Worm (Caenorhabditis elegans): ENCODE results near the gene M117.1.

M117.1 gene

ce11 chrIV:11773692-11774225, 40.3 kb upstream of the M117.1 start, which contains the start of gene lips-5:
lips-5 (minus strand) TSS chrIV:11773742.
- TF ChIP-seq pax-3 (tag; optimal IDR thresholded peaks at IDR 0.05) (no peak), elt-2 (tag; optimal IDR thresholded peaks at IDR 0.05) (peak; percentile 30), tlp-1 (tag; optimal IDR thresholded peaks at IDR 0.05) (no peak)

ce11 chrIV:11776968-11777467, 37.0 kb upstream of the M117.1 start:
- TF ChIP-seq egl-13 (tag; optimal IDR thresholded peaks at IDR 0.05) (peak; percentile 62), nhr-47 (tag; optimal IDR thresholded peaks at IDR 0.05) (peak; percentile 16), ceh-90 (tag; optimal IDR thresholded peaks at IDR 0.05) (no peak), nhr-71 (tag; optimal IDR thresholded peaks at IDR 0.05) (peak; percentile 75), ces-1 (GFP tag; optimal IDR thresholded peaks at IDR 0.05) (no peak), unc-86 (tag; optimal IDR thresholded peaks at IDR 0.05) (peak; percentile 21), lin-14 (GFP tag; optimal IDR thresholded peaks at IDR 0.05) (peak; percentile 13), snu-23 (GFP tag; optimal IDR thresholded peaks at IDR 0.05) (no peak)

ce11 chrIV:11779028-11779427, 35.0 kb upstream of the M117.1 start, which contains the start of gene lpr-2:
lpr-2 (plus strand) TSS chrIV:11779216.
- TF ChIP-seq rnt-1 (tag; optimal IDR thresholded peaks at IDR 0.05), result peak; percentile 47
- no peak for TF ChIP-seq fkh-10 (GFP tag; optimal IDR thresholded peaks at IDR 0.05)
- peak in 1 of 2 experiments; percentile 3 for TF ChIP-seq lsy-2 (tag; optimal IDR thresholded peaks at IDR 0.05)
- no peak for TF ChIP-seq vab-15 (tag; optimal IDR thresholded peaks at IDR 0.05)
- no peak for TF ChIP-seq alr-1 (tag; optimal IDR thresholded peaks at IDR 0.05; ENCODE audit: borderline replicate concordance)
- no peak for TF ChIP-seq blmp-1 (tag; optimal IDR thresholded peaks at IDR 0.05)
- TF ChIP-seq nhr-77 (tag; optimal IDR thresholded peaks at IDR 0.05), result no peak
- TF ChIP-seq nhr-71 (tag; optimal IDR thresholded peaks at IDR 0.05), result peak; percentile 26
- TF ChIP-seq egl-13 (tag; optimal IDR thresholded peaks at IDR 0.05), result no peak
- no peak for TF ChIP-seq egl-27 (tag; optimal IDR thresholded peaks at IDR 0.05)
- peak; percentile 45 for TF ChIP-seq lin-39 (tag; optimal IDR thresholded peaks at IDR 0.05)
- no peak for TF ChIP-seq lin-13 (GFP tag; optimal IDR thresholded peaks at IDR 0.05)
- 0 out of 2 replicates have a peak, but pooled peaks have one; percentile 3 for TF ChIP-seq nhr-19 (GFP tag; conservative IDR thresholded peaks at IDR 0.05)
- no peak for TF ChIP-seq mab-9 (GFP tag; IDR thresholded peaks at IDR 0.05)

ce11 chrIV:11782846-11783245, 31.2 kb upstream of the M117.1 start:
- TF ChIP-seq lin-14 (GFP tag; optimal IDR thresholded peaks at IDR 0.05), result peak; percentile 31
- no peak for TF ChIP-seq efl-1 (optimal IDR thresholded peaks at IDR 0.05)
- TF ChIP-seq efl-1 (GFP tag; optimal IDR thresholded peaks at IDR 0.05 in 1 of 2), result no peak
- no peak for TF ChIP-seq skn-1 (tag; optimal IDR thresholded peaks at IDR 0.05)
- peak; percentile 82 for TF ChIP-seq dsc-1 (tag; optimal IDR thresholded peaks at IDR 0.05)
- no peak for TF ChIP-seq unc-30 (tag; optimal IDR thresholded peaks at IDR 0.05)
- no peak for TF ChIP-seq pqm-1 (tag; optimal IDR thresholded peaks at IDR 0.05)
- no peak for TF ChIP-seq lin-15B (tag; optimal IDR thresholded peaks at IDR 0.05)
- TF ChIP-seq ceh-8 (GFP tag; optimal IDR thresholded peaks at IDR 0.05), result peak; percentile 26
- no peak for TF ChIP-seq aha-1 (tag; optimal IDR thresholded peaks at IDR 0.05)
- TF ChIP-seq nhr-11 (tag; optimal IDR thresholded peaks at IDR 0.05), result no peak
- no peak for TF ChIP-seq tlp-1 (tag; optimal IDR thresholded peaks at IDR 0.05)

- TF ChIP-seq lin-14 (GFP tag; optimal IDR thresholded peaks at IDR 0.05) (peak; percentile 58), egl-13 (tag; optimal IDR thresholded peaks at IDR 0.05) (peak; percentile 16), fkh-4 (tag; optimal IDR thresholded peaks at IDR 0.05; ENCODE audit: borderline replicate concordance) (peak; percentile 90), unc-86 (tag; optimal IDR thresholded peaks at IDR 0.05) (peak; percentile 46), aly-2 (tag; optimal IDR thresholded peaks at IDR 0.05) (no peak), C16A3.4 (tag; optimal IDR thresholded peaks at IDR 0.05) (no peak), ces-1 (GFP tag; optimal IDR thresholded peaks at IDR 0.05) (peak; percentile 11), lin-35 (GFP tag; optimal IDR thresholded peaks at IDR 0.05) (no peak), aha-1 (tag; optimal IDR thresholded peaks at IDR 0.05) (no peak), fkh-10 (GFP tag; optimal IDR thresholded peaks at IDR 0.05) (peak; percentile 76), dsc-1 (tag; optimal IDR thresholded peaks at IDR 0.05) (peak; percentile 98)
These were observed 28.8 kb upstream of the M117.1 start for ce11 chrIV:11785064-11785840.

Measured in whole organism, L1 larva.